Worm (Caenorhabditis elegans): ENCODE data around the gene B0547.2.

B0547.2 gene

ce11 chrIV:5627056-5627455 lies 18.7 kb upstream of the B0547.2 start, which contains the start of gene srsx-14:
Gene srsx-14 (minus strand): TSS chrIV:5627156.
- TF ChIP-seq med-1 (GFP tag; optimal IDR thresholded peaks at IDR 0.05; ENCODE audit: insufficient read depth): no peak
- no peak for TF ChIP-seq klf-2 (GFP tag; conservative IDR thresholded peaks at IDR 0.05)
- no peak for TF ChIP-seq ztf-23 (GFP tag; IDR thresholded peaks at IDR 0.05)
- TF ChIP-seq cog-1 (tag; optimal IDR thresholded peaks at IDR 0.05): no peak
- TF ChIP-seq T22C8.4 (GFP tag; IDR thresholded peaks at IDR 0.05): no peak
- TF ChIP-seq tab-1 (GFP tag; IDR thresholded peaks at IDR 0.05): no peak
- TF ChIP-seq ztf-29 (GFP tag; IDR thresholded peaks at IDR 0.05): no peak
- no peak for TF ChIP-seq flt-1 (GFP tag; IDR thresholded peaks at IDR 0.05)
- no peak for TF ChIP-seq ref-1 (GFP tag; conservative IDR thresholded peaks at IDR 0.05)

- TF ChIP-seq ref-1 (GFP tag; conservative IDR thresholded peaks at IDR 0.05): no peak
- TF ChIP-seq ztf-29 (GFP tag; IDR thresholded peaks at IDR 0.05): no peak
- TF ChIP-seq klf-2 (GFP tag; conservative IDR thresholded peaks at IDR 0.05): no peak
- TF ChIP-seq ztf-23 (GFP tag; IDR thresholded peaks at IDR 0.05): no peak
- TF ChIP-seq tab-1 (GFP tag; IDR thresholded peaks at IDR 0.05): no peak
- TF ChIP-seq T22C8.4 (GFP tag; IDR thresholded peaks at IDR 0.05): no peak
- TF ChIP-seq flt-1 (GFP tag; IDR thresholded peaks at IDR 0.05): no peak
- no peak for TF ChIP-seq med-1 (GFP tag; optimal IDR thresholded peaks at IDR 0.05; ENCODE audit: insufficient read depth)
- TF ChIP-seq cog-1 (tag; optimal IDR thresholded peaks at IDR 0.05): no peak
These were observed 15.6 kb upstream of the B0547.2 start, which contains the start of gene srd-12 for ce11 chrIV:5630156-5630555. Gene srd-12 (minus strand): TSS chrIV:5630256.

DNA sequence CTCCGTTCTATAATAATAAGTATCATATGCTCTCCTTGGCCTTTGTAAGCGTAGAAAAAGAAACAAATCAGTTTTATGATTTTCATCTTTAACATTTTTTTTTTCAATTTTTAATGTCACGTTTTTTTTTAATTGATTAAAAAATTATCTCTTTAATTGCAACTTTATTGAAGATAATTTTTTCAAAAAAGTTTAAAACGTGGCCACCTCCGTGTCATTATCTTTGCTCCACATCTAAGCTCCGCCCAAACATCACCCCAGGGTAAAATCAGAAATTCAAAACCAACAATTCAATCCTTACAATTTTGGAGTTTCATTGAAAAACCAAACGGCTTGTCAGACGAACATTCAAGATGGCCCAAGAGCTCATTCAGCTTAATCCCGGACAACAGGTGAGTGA lies 14.2 kb upstream of the B0547.2 start, which contains the start of gene ttbk-8.2:
TSS of gene ttbk-8.2 (plus strand) at position 301 of the 400 bp plus-strand sequence.
- TF ChIP-seq ztf-23 (GFP tag; IDR thresholded peaks at IDR 0.05) (no peak), T22C8.4 (GFP tag; IDR thresholded peaks at IDR 0.05) (no peak), tab-1 (GFP tag; IDR thresholded peaks at IDR 0.05) (no peak), flt-1 (GFP tag; IDR thresholded peaks at IDR 0.05) (no peak)

DNA sequence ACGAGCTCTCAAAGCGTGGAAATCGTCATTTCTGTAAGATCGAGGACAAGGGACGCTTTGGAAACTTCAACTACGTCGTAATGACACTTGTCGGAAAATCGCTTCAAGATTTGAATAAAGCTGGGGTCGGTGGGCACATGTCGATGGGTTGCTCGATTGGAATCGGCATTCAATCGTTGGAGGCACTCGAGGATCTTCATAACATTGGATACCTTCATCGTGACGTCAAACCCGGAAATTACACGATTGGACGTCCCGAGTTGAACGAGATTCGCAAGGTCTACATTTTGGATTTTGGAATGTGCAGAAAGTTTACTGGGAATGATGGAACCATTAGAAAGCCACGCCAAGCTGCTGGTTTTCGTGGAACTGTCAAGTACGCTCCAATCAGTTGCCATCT lies 13.3 kb upstream of the B0547.2 start:
- TF ChIP-seq cog-1 (tag; optimal IDR thresholded peaks at IDR 0.05): no peak
- no peak for TF ChIP-seq ztf-23 (GFP tag; IDR thresholded peaks at IDR 0.05)
- TF ChIP-seq ztf-29 (GFP tag; IDR thresholded peaks at IDR 0.05): no peak
- TF ChIP-seq tab-1 (GFP tag; IDR thresholded peaks at IDR 0.05): no peak
- no peak for TF ChIP-seq T22C8.4 (GFP tag; IDR thresholded peaks at IDR 0.05)
- TF ChIP-seq med-1 (GFP tag; optimal IDR thresholded peaks at IDR 0.05; ENCODE audit: insufficient read depth): no peak
- no peak for TF ChIP-seq flt-1 (GFP tag; IDR thresholded peaks at IDR 0.05)
- TF ChIP-seq klf-2 (GFP tag; conservative IDR thresholded peaks at IDR 0.05): no peak
- TF ChIP-seq ref-1 (GFP tag; conservative IDR thresholded peaks at IDR 0.05): no peak

DNA sequence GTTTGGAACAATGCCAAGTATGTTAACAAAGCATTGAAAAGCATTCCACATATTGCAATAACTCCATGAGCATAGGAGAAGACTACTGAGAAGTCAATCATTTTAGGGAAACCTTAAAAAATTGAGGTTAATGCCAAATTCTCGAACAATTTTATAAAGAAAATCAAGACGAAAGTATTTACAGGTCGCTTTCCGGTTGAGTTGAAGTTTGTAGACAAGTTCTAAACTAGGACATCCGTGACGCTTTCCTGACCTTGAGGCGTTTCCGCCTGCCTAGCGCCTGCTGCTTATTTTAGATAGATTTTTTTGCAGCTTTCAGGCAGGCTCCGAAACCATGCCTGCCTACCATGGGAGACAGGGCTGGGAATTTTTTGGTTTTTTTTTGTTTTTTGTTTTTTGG lies 10.3 kb upstream of the B0547.2 start, which contains the start of gene srd-13:
TSS of gene srd-13 (minus strand) at position 101 of the 400 bp plus-strand sequence.
- TF ChIP-seq cog-1 (tag; optimal IDR thresholded peaks at IDR 0.05): no peak

DNA sequence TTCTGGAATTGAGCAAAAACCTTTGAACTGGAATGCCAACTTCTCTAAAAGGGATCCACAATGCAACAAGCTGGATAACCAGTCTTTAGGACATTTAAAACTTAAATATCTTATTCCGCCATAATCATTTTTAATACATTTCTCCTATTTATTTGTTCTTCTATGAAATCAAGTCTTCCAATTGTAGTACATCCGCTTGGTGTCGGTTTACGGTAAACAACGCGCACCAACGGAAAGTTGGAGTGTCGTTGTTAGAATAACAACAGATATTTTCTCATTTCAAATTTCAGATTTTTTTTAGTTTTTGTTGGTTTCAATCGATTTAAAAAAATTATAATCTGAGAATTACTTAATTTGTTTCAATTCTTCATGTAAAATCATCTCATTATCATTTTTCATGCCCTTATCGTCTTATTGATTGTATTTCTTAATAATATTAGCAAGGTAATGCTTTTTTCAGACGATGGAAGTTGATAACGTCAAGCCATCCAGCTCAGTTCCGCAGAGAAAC lies 3.3 kb downstream of the B0547.2 start, which contains the start of gene csn-5:
TSS of gene csn-5 (plus strand) at position 461 of the 511 bp plus-strand sequence.
- TF ChIP-seq flt-1 (GFP tag; IDR thresholded peaks at IDR 0.05) (no peak), med-1 (GFP tag; optimal IDR thresholded peaks at IDR 0.05; ENCODE audit: insufficient read depth) (no peak), tab-1 (GFP tag; IDR thresholded peaks at IDR 0.05) (no peak), ztf-29 (GFP tag; IDR thresholded peaks at IDR 0.05) (no peak), ztf-23 (GFP tag; IDR thresholded peaks at IDR 0.05) (no peak), T22C8.4 (GFP tag; IDR thresholded peaks at IDR 0.05) (no peak), ref-1 (GFP tag; conservative IDR thresholded peaks at IDR 0.05) (no peak), cog-1 (tag; optimal IDR thresholded peaks at IDR 0.05) (no peak), klf-2 (GFP tag; conservative IDR thresholded peaks at IDR 0.05) (no peak)

DNA sequence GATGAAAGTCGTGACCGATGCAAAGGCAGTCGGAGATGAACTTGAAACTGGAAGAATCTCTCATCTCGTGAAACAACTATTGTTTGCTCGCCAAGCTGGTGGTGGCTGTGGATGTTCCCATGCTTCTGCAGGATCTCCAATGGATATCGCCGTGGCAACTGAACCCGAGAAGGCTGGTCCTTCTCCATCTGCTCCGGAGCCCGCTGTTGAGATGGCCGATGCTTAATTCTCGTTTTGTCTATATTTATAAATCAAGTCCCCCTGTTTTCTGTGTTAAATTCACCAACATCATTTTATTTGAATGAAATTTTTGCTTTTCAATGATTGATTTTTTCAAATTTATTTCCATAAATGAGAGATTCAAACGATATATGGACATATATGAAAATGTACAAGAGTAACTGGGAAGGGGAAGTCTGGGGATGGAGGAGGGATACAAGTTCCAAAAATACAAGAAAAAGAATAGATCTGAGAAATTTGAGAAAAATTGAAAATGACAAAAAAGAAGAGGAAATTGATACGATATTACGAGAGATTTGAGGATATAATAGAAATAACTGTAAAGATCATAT lies 5.0 kb downstream of the B0547.2 start:
- TF ChIP-seq T22C8.4 (GFP tag; IDR thresholded peaks at IDR 0.05): no peak
- TF ChIP-seq ztf-29 (GFP tag; IDR thresholded peaks at IDR 0.05): no peak
- TF ChIP-seq ztf-23 (GFP tag; IDR thresholded peaks at IDR 0.05): no peak
- no peak for TF ChIP-seq flt-1 (GFP tag; IDR thresholded peaks at IDR 0.05)
- no peak for TF ChIP-seq ref-1 (GFP tag; conservative IDR thresholded peaks at IDR 0.05)
- no peak for TF ChIP-seq med-1 (GFP tag; optimal IDR thresholded peaks at IDR 0.05; ENCODE audit: insufficient read depth)
- no peak for TF ChIP-seq cog-1 (tag; optimal IDR thresholded peaks at IDR 0.05)

- TF ChIP-seq tab-1 (GFP tag; IDR thresholded peaks at IDR 0.05) (no peak), ref-1 (GFP tag; conservative IDR thresholded peaks at IDR 0.05) (no peak), flt-1 (GFP tag; IDR thresholded peaks at IDR 0.05) (no peak), ztf-23 (GFP tag; IDR thresholded peaks at IDR 0.05) (no peak), T22C8.4 (GFP tag; IDR thresholded peaks at IDR 0.05) (no peak), ztf-29 (GFP tag; IDR thresholded peaks at IDR 0.05) (no peak), cog-1 (tag; optimal IDR thresholded peaks at IDR 0.05) (no peak), klf-2 (GFP tag; conservative IDR thresholded peaks at IDR 0.05) (no peak), med-1 (GFP tag; optimal IDR thresholded peaks at IDR 0.05; ENCODE audit: insufficient read depth) (no peak)
These were observed 7.1 kb downstream of the B0547.2 start for ce11 chrIV:5652811-5653483.

DNA sequence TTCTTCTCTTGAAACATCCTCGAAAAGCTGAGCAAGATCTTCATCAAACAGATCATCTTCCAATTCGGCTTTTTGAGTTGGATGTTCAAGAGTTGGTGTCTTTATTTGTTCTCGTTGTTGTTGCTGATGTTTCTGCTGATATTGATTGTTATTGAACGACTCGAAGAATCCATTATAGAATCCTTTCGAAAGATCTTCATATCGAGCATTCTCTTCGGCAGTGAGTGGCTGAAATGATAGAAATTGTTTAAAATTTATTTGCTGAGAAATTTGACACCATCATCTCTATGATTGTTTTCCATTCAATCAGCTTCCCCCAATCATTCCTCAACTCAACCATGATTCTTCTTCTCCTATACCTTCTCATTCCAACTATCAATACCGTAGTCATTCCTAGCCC lies 7.8 kb downstream of the B0547.2 start, which contains the start of gene clec-178:
TSS of gene clec-178 (plus strand) at position 301 of the 400 bp plus-strand sequence.
- TF ChIP-seq flt-1 (GFP tag; IDR thresholded peaks at IDR 0.05) (no peak), ref-1 (GFP tag; conservative IDR thresholded peaks at IDR 0.05) (no peak), T22C8.4 (GFP tag; IDR thresholded peaks at IDR 0.05) (no peak), klf-2 (GFP tag; conservative IDR thresholded peaks at IDR 0.05) (no peak), tab-1 (GFP tag; IDR thresholded peaks at IDR 0.05) (no peak), ztf-23 (GFP tag; IDR thresholded peaks at IDR 0.05) (no peak), ztf-29 (GFP tag; IDR thresholded peaks at IDR 0.05) (no peak), cog-1 (tag; optimal IDR thresholded peaks at IDR 0.05) (no peak), med-1 (GFP tag; optimal IDR thresholded peaks at IDR 0.05; ENCODE audit: insufficient read depth) (no peak)

All from whole organism, midembryonic.